Fruit fly (Drosophila melanogaster) whole organism, prepupa: ENCODE data around the gene Pld3.

Experiments
- CG10669 ChIP-seq: fragments of 200-800 bp; sonication (Bioruptor generic); optimal IDR thresholded peaks from 3 replicates; lab custom pipeline; 2018; ENCODE audit warnings: missing biosample characterization, mild to moderate bottlenecking, missing genetic modification characterization, moderate library complexity
- CG11294 ChIP-seq: fragments of 200-800 bp; sonication (Bioruptor generic); IDR thresholded peaks from 2 replicates; pipeline ENCODE4 v1.3.6; 2022; ENCODE audit warnings: missing biosample characterization, missing genetic modification characterization
- CG11762 ChIP-seq: fragments of 200-800 bp; sonication (Bioruptor generic); optimal IDR thresholded peaks from 3 replicates; lab custom pipeline; 2016; ENCODE audit warnings: missing biosample characterization, missing genetic modification characterization; ENCODE audit not compliant: insufficient read depth
- CG1621 ChIP-seq: fragments of 200-800 bp; sonication (Bioruptor generic); optimal IDR thresholded peaks from 3 replicates; lab custom pipeline; 2018; ENCODE audit warnings: missing biosample characterization, mild to moderate bottlenecking, missing genetic modification characterization
- CG16779 ChIP-seq: fragments of 200-800 bp; sonication (Bioruptor generic); optimal IDR thresholded peaks from 3 replicates; lab custom pipeline; 2017; ENCODE audit warnings: missing biosample characterization, mild to moderate bottlenecking, missing genetic modification characterization
- CG3032 ChIP-seq: fragments of 200-800 bp; optimal IDR thresholded peaks from 2 replicates; lab custom pipeline; 2019; ENCODE audit warnings: missing biosample characterization, mild to moderate bottlenecking, missing genetic modification characterization, moderate library complexity
- CG31627 ChIP-seq: fragments of 200-800 bp; sonication (Bioruptor generic); optimal IDR thresholded peaks from 3 replicates; lab custom pipeline; 2016; ENCODE audit warnings: missing biosample characterization, missing genetic modification characterization
- CG32006 ChIP-seq: fragments of 200-800 bp; sonication (Bioruptor generic); optimal IDR thresholded peaks from 3 replicates; lab custom pipeline; 2017; ENCODE audit warnings: missing biosample characterization, mild to moderate bottlenecking, missing genetic modification characterization
- CG6792 ChIP-seq: fragments of 200-800 bp; sonication (Bioruptor generic); optimal IDR thresholded peaks from 3 replicates; lab custom pipeline; 2016; ENCODE audit warnings: missing biosample characterization, missing genetic modification characterization
- CG6854 ChIP-seq: fragments of 200-800 bp; sonication (Bioruptor generic); optimal IDR thresholded peaks from 2 replicates; lab custom pipeline; 2017; ENCODE audit warnings: missing biosample characterization, mild to moderate bottlenecking, missing genetic modification characterization
- CG8319 ChIP-seq: fragments of 200-800 bp; sonication (Bioruptor generic); optimal IDR thresholded peaks from 3 replicates; lab custom pipeline; 2016; ENCODE audit warnings: missing biosample characterization, missing genetic modification characterization
- Eip75B ChIP-seq: fragments of 200-800 bp; sonication (Bioruptor generic); optimal IDR thresholded peaks from 3 replicates; lab custom pipeline; 2016; ENCODE audit warnings: missing biosample characterization, missing genetic modification characterization
- Ets21C ChIP-seq: fragments of 200-800 bp; sonication (Bioruptor generic); optimal IDR thresholded peaks from 3 replicates; lab custom pipeline; 2016; ENCODE audit warnings: missing biosample characterization, missing genetic modification characterization
- Ets96B ChIP-seq: fragments of 200-800 bp; optimal IDR thresholded peaks from 2 replicates; lab custom pipeline; 2019; ENCODE audit warnings: missing biosample characterization, mild to moderate bottlenecking, missing genetic modification characterization, moderate library complexity
- Gug ChIP-seq: fragments of 200-800 bp; sonication (Bioruptor generic); IDR thresholded peaks from 2 replicates; pipeline ENCODE4 v1.3.6; 2022; ENCODE audit warnings: missing biosample characterization, missing genetic modification characterization
- Hr38 ChIP-seq: sonication (Bioruptor generic); optimal IDR thresholded peaks from 2 replicates; lab custom pipeline; 2016; ENCODE audit warnings: missing biosample characterization, missing genetic modification characterization
- Hr39 ChIP-seq: fragments of 200-800 bp; sonication (Bioruptor generic); optimal IDR thresholded peaks from 2 replicates; lab custom pipeline; 2016; ENCODE audit warnings: missing biosample characterization, missing genetic modification characterization
- Hr4 ChIP-seq: fragments of 200-800 bp; sonication (Bioruptor generic); optimal IDR thresholded peaks from 3 replicates; lab custom pipeline; 2016; ENCODE audit warnings: missing biosample characterization, missing genetic modification characterization
- Met ChIP-seq: fragments of 200-800 bp; sonication (Bioruptor generic); optimal IDR thresholded peaks from 3 replicates; lab custom pipeline; 2016; ENCODE audit warnings: missing biosample characterization, missing genetic modification characterization
- OdsH ChIP-seq: fragments of 200-800 bp; sonication (Bioruptor generic); optimal IDR thresholded peaks from 3 replicates; lab custom pipeline; 2016; ENCODE audit warnings: missing biosample characterization, missing genetic modification characterization
- Sox102F ChIP-seq: fragments of 200-800 bp; sonication (Bioruptor generic); optimal IDR thresholded peaks from 2 replicates; lab custom pipeline; 2016; ENCODE audit warnings: missing biosample characterization, mild to moderate bottlenecking, missing genetic modification characterization
- Sox14 ChIP-seq: fragments of 200-800 bp; sonication (Bioruptor generic); optimal IDR thresholded peaks from 3 replicates; lab custom pipeline; 2016; ENCODE audit warnings: missing biosample characterization, missing genetic modification characterization
- achi ChIP-seq: fragments of 200-800 bp; sonication (Bioruptor generic); optimal IDR thresholded peaks from 3 replicates; lab custom pipeline; 2016; ENCODE audit warnings: missing biosample characterization, missing genetic modification characterization
- dac ChIP-seq: fragments of 200-800 bp; sonication (Bioruptor generic); optimal IDR thresholded peaks from 2 replicates; lab custom pipeline; 2017; ENCODE audit warnings: missing biosample characterization, mild to moderate bottlenecking, missing genetic modification characterization
- dsx ChIP-seq: fragments of 200-800 bp; optimal IDR thresholded peaks from 3 replicates; lab custom pipeline; 2019; ENCODE audit warnings: missing biosample characterization, mild to moderate bottlenecking, missing genetic modification characterization, moderate library complexity; ENCODE audit not compliant: poor library complexity, severe bottlenecking
- eg ChIP-seq: fragments of 200-800 bp; sonication (Bioruptor generic); IDR thresholded peaks from 3 replicates; pipeline ENCODE4 v1.3.6; 2022; ENCODE audit warnings: missing biosample characterization, missing genetic modification characterization
- esn ChIP-seq: fragments of 200-800 bp; sonication (Bioruptor generic); optimal IDR thresholded peaks from 2 replicates; lab custom pipeline; 2016; ENCODE audit warnings: missing biosample characterization, mild to moderate bottlenecking, missing genetic modification characterization, moderate library complexity
- fd59A ChIP-seq: fragments of 200-800 bp; sonication (Bioruptor generic); optimal IDR thresholded peaks from 2 replicates; lab custom pipeline; 2017; ENCODE audit warnings: missing biosample characterization, mild to moderate bottlenecking, missing genetic modification characterization, missing genetic modification reagents
- fd85E ChIP-seq: fragments of 200-800 bp; sonication (Bioruptor generic); optimal IDR thresholded peaks from 3 replicates; lab custom pipeline; 2016; ENCODE audit warnings: missing biosample characterization, missing genetic modification characterization
- fkh ChIP-seq: fragments of 200-800 bp; sonication (Bioruptor generic); optimal IDR thresholded peaks from 3 replicates; lab custom pipeline; 2017; ENCODE audit warnings: missing biosample characterization, mild to moderate bottlenecking, missing genetic modification characterization, moderate library complexity
- net ChIP-seq: fragments of 200-800 bp; sonication (Bioruptor generic); optimal IDR thresholded peaks from 3 replicates; lab custom pipeline; 2016; ENCODE audit warnings: missing biosample characterization, missing genetic modification characterization
- pdm3 ChIP-seq: fragments of 200-800 bp; sonication (Bioruptor generic); optimal IDR thresholded peaks from 3 replicates; lab custom pipeline; 2016; ENCODE audit warnings: missing biosample characterization, missing genetic modification characterization
- salr ChIP-seq, 2 experiments: fragments of 200-800 bp; sonication (Bioruptor generic); optimal IDR thresholded peaks; 3 replicates each; lab custom pipeline; 2016 to 2018; ENCODE audit warnings: missing biosample characterization in 2 of 2, missing genetic modification characterization in 2 of 2, mild to moderate bottlenecking in 1 of 2
- spab ChIP-seq: fragments of 200-800 bp; sonication (Bioruptor generic); optimal IDR thresholded peaks from 2 replicates; lab custom pipeline; 2017; ENCODE audit warnings: missing biosample characterization, mild to moderate bottlenecking, missing genetic modification characterization, missing genetic modification reagents
- ss ChIP-seq, 2 experiments: fragments of 200-800 bp; sonication (Bioruptor generic); optimal IDR thresholded peaks; 2 replicates in 1 of 2; 3 replicates in 1 of 2; lab custom pipeline; 2017 to 2018; ENCODE audit warnings: mild to moderate bottlenecking in 2 of 2, missing biosample characterization in 2 of 2, missing genetic modification characterization in 2 of 2, moderate library complexity in 1 of 2
- svp ChIP-seq: fragments of 200-800 bp; sonication (Bioruptor generic); peaks from one replicate; lab custom pipeline; 2016; ENCODE audit warnings: missing biosample characterization, missing genetic modification characterization
- topi ChIP-seq: fragments of 200-800 bp; sonication (Bioruptor generic); optimal IDR thresholded peaks from 3 replicates; lab custom pipeline; 2016; ENCODE audit warnings: missing biosample characterization, missing genetic modification characterization
- vri ChIP-seq: fragments of 200-800 bp; sonication (Bioruptor generic); optimal IDR thresholded peaks from 3 replicates; lab custom pipeline; 2016; ENCODE audit warnings: missing biosample characterization, mild to moderate bottlenecking, missing genetic modification characterization

Pld3 gene

dm6 chr2L:21168295-21169159 lies 9.9 kb downstream of the Pld3 start, which contains the start of the genes mAcon1, CG43345 and CG43346 (continued):
- TF ChIP-seq net (GFP tag; lab: Kevin White, UChicago): no peak
- TF ChIP-seq Sox102F: no peak
- peak; percentile 43 for TF ChIP-seq dac
- no peak for TF ChIP-seq CG10669 (GFP tag; lab: Kevin White, UChicago)
- peak; percentile 73 for TF ChIP-seq Gug (GFP tag; lab: Robert Waterston, UW)
- no peak for TF ChIP-seq Hr38 (GFP tag; lab: Kevin White, UChicago)
- peak; percentile 84 for TF ChIP-seq OdsH (GFP tag; lab: Kevin White, UChicago)
- no peak for TF ChIP-seq dsx (GFP tag; lab: Kevin White, UChicago)
- TF ChIP-seq pdm3 (GFP tag; lab: Kevin White, UChicago): no peak
- peak; percentile 94 for TF ChIP-seq CG31627 (GFP tag; lab: Kevin White, UChicago)
- TF ChIP-seq salr (GFP tag; optimal IDR thresholded peaks at IDR 0.05; lab: Kevin White, UChicago): peak; percentile 57 to 66
- peak; percentile 79 for TF ChIP-seq CG6792 (GFP tag; lab: Kevin White, UChicago)
- TF ChIP-seq fd59A (GFP tag; lab: Kevin White, UChicago): peak; percentile 70
- TF ChIP-seq Met (GFP tag; lab: Kevin White, UChicago): no peak
- peak; percentile 16; the same call in 1 of the 2 replicates for TF ChIP-seq CG11294 (GFP tag; lab: Robert Waterston, UW)
- peak; percentile 87 for TF ChIP-seq topi (GFP tag; lab: Kevin White, UChicago)
- TF ChIP-seq CG3032: peak; percentile 68
- TF ChIP-seq CG8319 (GFP tag; lab: Kevin White, UChicago): peak; percentile 76
- no peak for TF ChIP-seq achi (GFP tag; lab: Kevin White, UChicago)
- TF ChIP-seq svp (GFP tag; lab: Kevin White, UChicago): no peak
- TF ChIP-seq spab (GFP tag; lab: Kevin White, UChicago): no peak
- TF ChIP-seq Ets96B (tag; lab: Kevin White, UChicago): peak; percentile 66
- peak; percentile 64 for TF ChIP-seq CG1621 (tag; lab: Kevin White, UChicago)
- no peak for TF ChIP-seq Ets21C
- no peak for TF ChIP-seq Hr4 (GFP tag; lab: Kevin White, UChicago)
- peak; percentile 83 for TF ChIP-seq Sox14 (GFP tag; lab: Kevin White, UChicago)
- peak; percentile 83 for TF ChIP-seq Hr39 (GFP tag; lab: Kevin White, UChicago)
- peak; percentile 83 for TF ChIP-seq Eip75B (GFP tag; lab: Kevin White, UChicago)
- TF ChIP-seq CG32006: no peak
- peak; percentile 89 for TF ChIP-seq esn (GFP tag; lab: Kevin White, UChicago)
- TF ChIP-seq fd85E (GFP tag; lab: Kevin White, UChicago): peak; percentile 47
- TF ChIP-seq CG6854 (GFP tag; lab: Kevin White, UChicago): peak; percentile 60

dm6 chr2L:21169160-21169624 lies 10.5 kb downstream of the Pld3 start:
- no peak for TF ChIP-seq ss (GFP tag; optimal IDR thresholded peaks at IDR 0.05; lab: Kevin White, UChicago)
- TF ChIP-seq vri (GFP tag; lab: Kevin White, UChicago): peak; percentile 71

dm6 chr2L:21169863-21170262 lies 11.2 kb downstream of the Pld3 start:
- TF ChIP-seq svp (GFP tag; lab: Kevin White, UChicago) (peak; percentile 69), Ets96B (tag; lab: Kevin White, UChicago) (no peak)

dm6 chr2L:21172922-21173321 lies 14.3 kb downstream of the Pld3 start, which contains the start of gene CG31627:
Gene CG31627, plus strand, starts transcription at chr2L:21173222.
- TF ChIP-seq CG8319 (GFP tag; lab: Kevin White, UChicago) (no peak), achi (GFP tag; lab: Kevin White, UChicago) (no peak), dac (no peak), CG11762 (GFP tag; lab: Kevin White, UChicago) (no peak), fkh (GFP tag; lab: Kevin White, UChicago) (no peak), topi (GFP tag; lab: Kevin White, UChicago) (no peak), CG32006 (no peak), spab (GFP tag; lab: Kevin White, UChicago) (no peak), CG16779 (tag; lab: Kevin White, UChicago) (no peak), eg (GFP tag; lab: Robert Waterston, UW) (no peak)
